Fruit fly (Drosophila melanogaster) Kc167 (cell line): Measurements from ENCODE around the gene Mks1.

Experiments
- Sin3A ChIP-seq: fragments of >200 bp; optimal IDR thresholded peaks from 2 replicates; lab custom pipeline; 2018; ENCODE audit warnings: missing external identifiers
- h ChIP-seq: fragments of >200 bp; optimal IDR thresholded peaks from 3 replicates; lab custom pipeline; 2018; ENCODE audit warnings: missing external identifiers
- insv ChIP-seq: fragments of >200 bp; optimal IDR thresholded peaks from 3 replicates; lab custom pipeline; 2018; ENCODE audit warnings: missing external identifiers
- psq ChIP-seq: fragments of >200 bp; optimal IDR thresholded peaks from 2 replicates; lab custom pipeline; 2017; ENCODE audit warnings: missing external identifiers
- ttk ChIP-seq: sonication (Bioruptor generic); optimal IDR thresholded peaks from 2 replicates; lab custom pipeline; 2017; ENCODE audit warnings: missing external identifiers

dm6 chrX:12455891-12456290 lies 40.5 kb downstream of the Mks1 start:
- TF ChIP-seq ttk = no peak
- TF ChIP-seq h (lab: Kevin White, UChicago) = no peak
- TF ChIP-seq Sin3A (lab: Kevin White, UChicago) = no peak
- no peak for TF ChIP-seq insv (lab: Kevin White, UChicago)
- TF ChIP-seq psq (lab: Kevin White, UChicago) = no peak
